Worm (Caenorhabditis elegans): Measurements from ENCODE around the gene nspb-5.

DNA sequence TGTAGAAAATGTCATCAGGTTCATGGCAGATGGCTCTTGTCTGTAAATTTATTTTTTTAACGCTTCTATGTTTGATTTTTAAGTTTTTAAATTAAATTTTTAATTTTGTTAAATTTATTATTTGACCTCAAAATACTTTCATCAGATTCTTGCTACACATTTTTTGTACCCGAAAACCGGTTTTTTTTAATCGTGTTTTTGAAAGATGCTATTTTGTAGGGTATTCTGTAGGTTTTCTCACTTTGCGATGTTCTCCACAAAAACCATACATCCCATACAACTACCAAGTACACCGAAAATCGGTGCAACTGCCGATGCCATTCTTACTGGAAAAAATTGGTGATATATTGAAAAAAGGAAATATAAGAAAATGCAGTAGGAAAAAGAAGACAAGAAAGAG, 7.0 kb downstream of the nspb-5 start, which contains the start of gene nstp-2:
- TF ChIP-seq fkh-10 (GFP tag; optimal IDR thresholded peaks at IDR 0.05) (no peak), sox-4 (tag; optimal IDR thresholded peaks at IDR 0.05) (no peak), ceh-9 (tag; optimal IDR thresholded peaks at IDR 0.05) (no peak), pha-2 (tag; optimal IDR thresholded peaks at IDR 0.05) (no peak), sdc-2 (tag; optimal IDR thresholded peaks at IDR 0.05) (no peak), ets-4 (tag; optimal IDR thresholded peaks at IDR 0.05) (no peak), nhr-11 (tag; optimal IDR thresholded peaks at IDR 0.05) (no peak), F13H6.1 (tag; optimal IDR thresholded peaks at IDR 0.05) (no peak), ref-2 (tag; optimal IDR thresholded peaks at IDR 0.05) (no peak), pqm-1 (tag; optimal IDR thresholded peaks at IDR 0.05) (no peak), pat-9 (tag; optimal IDR thresholded peaks at IDR 0.05) (no peak), dve-1 (tag; optimal IDR thresholded peaks at IDR 0.05) (no peak), dmd-4 (tag; optimal IDR thresholded peaks at IDR 0.05; ENCODE audit: borderline replicate concordance) (no peak), hlh-13 (GFP tag; optimal IDR thresholded peaks at IDR 0.05) (no peak)

Data from whole organism, late embryonic.